Worm (Caenorhabditis elegans) whole organism, mixed stage, embryonic: ENCODE data around the gene C16C10.13.

Experiments
- elt-1 ChIP-seq: sonication (generic microtip); optimal IDR thresholded peaks from 2 replicates; lab custom pipeline; 2017; ENCODE audit warnings: missing genetic modification characterization, mild to moderate bottlenecking, missing compliant biosample characterization, antibody characterized with exemption, moderate library complexity, borderline replicate concordance; ENCODE audit not compliant: insufficient read depth
- lin-13 ChIP-seq: fragments of 150-350 bp; optimal IDR thresholded peaks from 2 replicates; lab custom pipeline; 2014; ENCODE audit warnings: missing biosample characterization, missing genetic modification characterization
- nhr-76 ChIP-seq: sonication (generic microtip); optimal IDR thresholded peaks from 2 replicates; lab custom pipeline; 2017; ENCODE audit warnings: missing biosample characterization, missing genetic modification characterization
- snpc-4 ChIP-seq: fragments of 150-350 bp; optimal IDR thresholded peaks from 2 replicates; lab custom pipeline; 2014; ENCODE audit warnings: missing biosample characterization, missing genetic modification characterization
- sptf-1 ChIP-seq: sonication (generic microtip); optimal IDR thresholded peaks from 2 replicates; lab custom pipeline; 2017; ENCODE audit warnings: mild to moderate bottlenecking, missing genetic modification characterization, moderate library complexity, missing compliant biosample characterization
- unc-62 ChIP-seq: fragments of 150-350 bp; optimal IDR thresholded peaks from 2 replicates; lab custom pipeline; 2014; ENCODE audit warnings: missing biosample characterization, missing genetic modification reagents, missing genetic modification characterization

ce11 chrIII:4153299-4153698 lies 22.9 kb upstream of the C16C10.13 start, which contains the start of gene glod-4:
- TF ChIP-seq snpc-4 (tag; lab: Kevin White, UChicago) (no peak), sptf-1 (tag; lab: Kevin White, UChicago) (no peak), unc-62 (GFP tag; lab: Kevin White, UChicago) (no peak), lin-13 (tag; lab: Kevin White, UChicago) (no peak), elt-1 (tag; lab: Kevin White, UChicago) (no peak), nhr-76 (tag; lab: Kevin White, UChicago) (no peak)
